Worm (Caenorhabditis elegans): Measurements from ENCODE around the gene F54D5.17.
"Not testable (repeated sequence)": the region's sequence is repeated elsewhere in the genome, so short reads cannot be mapped to it uniquely, and the experiment has no call there.

- TF ChIP-seq lsy-2 (tag; optimal IDR thresholded peaks at IDR 0.05) (peak; percentile 46), pha-4 (tag; optimal IDR thresholded peaks at IDR 0.05) (peak; percentile 22), lin-32 (GFP tag; optimal IDR thresholded peaks at IDR 0.05) (peak; percentile 56), M03D4.4 (tag; optimal IDR thresholded peaks at IDR 0.05) (peak; percentile 49)
- not testable (repeated sequence) for TF ChIP-seq nhr-28 (tag; optimal IDR thresholded peaks at IDR 0.05); ztf-11 (tag; optimal IDR thresholded peaks at IDR 0.05); unc-62 (GFP tag; optimal IDR thresholded peaks at IDR 0.05)
These were observed 21.9 kb upstream of the F54D5.17 start, which contains the start of gene Y62F5A.12 for ce11 chrII:11534429-11535099.
